Worm (Caenorhabditis elegans) whole organism, L2 larva: ENCODE measurements around the gene Y47D3A.14.

Source experiments
- R02D3.7 ChIP-seq: fragments of 150-350 bp; optimal IDR thresholded peaks from 2 replicates; lab custom pipeline; 2014; ENCODE audit warnings: missing biosample characterization, missing genetic modification characterization
- elt-3 ChIP-seq: sonication (generic microtip); optimal IDR thresholded peaks from 2 replicates; lab custom pipeline; 2017; ENCODE audit warnings: missing biosample characterization, missing genetic modification characterization
- fos-1 ChIP-seq: fragments of 150-350 bp; optimal IDR thresholded peaks from 2 replicates; lab custom pipeline; 2014; ENCODE audit warnings: missing biosample characterization, missing genetic modification characterization
- nhr-237 ChIP-seq: fragments of 150-350 bp; optimal IDR thresholded peaks from 2 replicates; lab custom pipeline; 2014; ENCODE audit warnings: missing biosample characterization, missing genetic modification characterization
- nhr-25 ChIP-seq: fragments of 150-350 bp; sonication (generic microtip); optimal IDR thresholded peaks from 3 replicates; lab custom pipeline; 2014; ENCODE audit warnings: missing biosample characterization, missing genetic modification characterization
- nhr-77 ChIP-seq: fragments of 150-350 bp; optimal IDR thresholded peaks from 2 replicates; lab custom pipeline; 2014; ENCODE audit warnings: missing biosample characterization, missing genetic modification characterization
- unc-62 ChIP-seq: fragments of 150-350 bp; optimal IDR thresholded peaks from 2 replicates; lab custom pipeline; 2014; ENCODE audit warnings: missing biosample characterization, missing genetic modification reagents, missing genetic modification characterization

ce11 chrIII:11238790-11239189 is 2.1 kb upstream of the Y47D3A.14 start:
- TF ChIP-seq elt-3 (tag; lab: Kevin White, UChicago): no peak
- TF ChIP-seq nhr-77 (tag; lab: Kevin White, UChicago): no peak
- TF ChIP-seq nhr-25 (tag; lab: Kevin White, UChicago): no peak
- no peak for TF ChIP-seq fos-1
- TF ChIP-seq unc-62 (GFP tag; lab: Kevin White, UChicago): no peak
- no peak for TF ChIP-seq nhr-237
- TF ChIP-seq R02D3.7 (tag; lab: Kevin White, UChicago): no peak
